Fruit fly (Drosophila melanogaster): ENCODE data around the gene CG3061.

CG3061 gene

DNA sequence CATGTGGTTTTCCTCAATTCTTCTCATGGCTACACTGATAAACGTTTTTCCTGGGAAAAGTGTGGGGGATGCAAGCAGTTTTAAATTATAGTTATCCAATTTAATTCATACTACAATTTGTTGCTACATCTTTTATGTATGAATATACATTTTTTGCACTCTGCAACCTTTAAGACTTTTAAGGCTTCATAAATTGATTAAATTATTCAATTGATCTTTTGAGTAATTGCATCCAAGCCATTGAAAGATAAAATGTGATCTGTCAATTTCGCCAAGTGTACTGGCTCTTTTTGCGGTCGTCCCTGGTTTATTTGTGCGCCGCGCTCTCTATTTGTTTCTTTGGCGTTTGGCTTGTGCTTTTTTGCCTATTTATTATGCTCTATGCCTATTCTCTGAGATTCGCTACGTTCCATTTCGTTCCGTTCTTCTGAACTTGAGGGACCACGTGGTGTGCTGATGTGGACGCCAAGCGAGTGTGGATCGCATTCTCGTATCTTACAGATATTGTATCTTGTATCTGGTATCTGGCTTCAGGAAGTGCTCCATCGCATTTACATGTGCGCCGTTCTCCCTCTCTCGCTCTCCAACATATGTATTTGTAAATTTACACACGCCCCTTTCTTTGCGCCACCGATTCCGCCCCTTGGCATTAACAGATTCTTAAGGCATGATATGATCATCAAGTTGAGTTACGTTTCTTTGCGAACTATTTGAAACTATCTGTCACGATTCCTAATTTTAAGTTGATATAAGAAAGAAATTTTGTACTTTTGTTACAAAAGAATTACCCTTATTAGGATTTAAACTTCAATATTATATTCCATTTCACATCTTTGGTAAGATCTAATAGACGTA, 20.2 kb downstream of the CG3061 start (continued):
- TF ChIP-seq CG8632 (GFP tag; optimal IDR thresholded peaks at IDR 0.05) (no peak), Gug (GFP tag; IDR thresholded peaks at IDR 0.05) (peak; percentile 93), Hr39 (GFP tag; optimal IDR thresholded peaks at IDR 0.05) (no peak)

dm6 chr3R:14053037-14053808, 21.1 kb downstream of the CG3061 start:
- peak; percentile 74 for TF ChIP-seq Hr39 (GFP tag; optimal IDR thresholded peaks at IDR 0.05)
- peak; percentile 90 for TF ChIP-seq net (GFP tag; optimal IDR thresholded peaks at IDR 0.05)
- TF ChIP-seq dsx (GFP tag; optimal IDR thresholded peaks at IDR 0.05; ENCODE audit: poor library complexity, severe bottlenecking) = peak; percentile 93
- peak; percentile 94 for TF ChIP-seq CG3919 (GFP tag; optimal IDR thresholded peaks at IDR 0.05)
- peak; percentile 80 for TF ChIP-seq CG31627 (GFP tag; optimal IDR thresholded peaks at IDR 0.05)
- TF ChIP-seq fd59A (GFP tag; optimal IDR thresholded peaks at IDR 0.05) = peak; percentile 91
- TF ChIP-seq Sox15 (GFP tag; optimal IDR thresholded peaks at IDR 0.05) = peak; percentile 85
- TF ChIP-seq CG15336 (GFP tag; IDR thresholded peaks at IDR 0.05) = peak; percentile 96
- peak; percentile 93 for TF ChIP-seq CG34406 (GFP tag; optimal IDR thresholded peaks at IDR 0.05)
- TF ChIP-seq pdm3 (GFP tag; optimal IDR thresholded peaks at IDR 0.05) = peak; percentile 86
- peak; percentile 94 for TF ChIP-seq CG3032 (tag; optimal IDR thresholded peaks at IDR 0.05)
- peak; percentile 87 for TF ChIP-seq CG11762 (GFP tag; optimal IDR thresholded peaks at IDR 0.05; ENCODE audit: insufficient read depth)
- peak; percentile 95 for TF ChIP-seq CG4318 (GFP tag; optimal IDR thresholded peaks at IDR 0.05)
- TF ChIP-seq OdsH (GFP tag; optimal IDR thresholded peaks at IDR 0.05) = peak; percentile 95
- peak; percentile 95 for TF ChIP-seq Ets96B (tag; optimal IDR thresholded peaks at IDR 0.05)
- peak; percentile 89 for TF ChIP-seq esn (GFP tag; optimal IDR thresholded peaks at IDR 0.05)
- TF ChIP-seq Lpt (GFP tag; optimal IDR thresholded peaks at IDR 0.05) = peak; percentile 91
- peak; percentile 90 for TF ChIP-seq CG8319 (GFP tag; optimal IDR thresholded peaks at IDR 0.05)
- TF ChIP-seq cyc (GFP tag; optimal IDR thresholded peaks at IDR 0.05) = peak; percentile 81
- peak; percentile 85 for TF ChIP-seq Met (GFP tag; optimal IDR thresholded peaks at IDR 0.05)
- TF ChIP-seq achi (GFP tag; optimal IDR thresholded peaks at IDR 0.05) = peak; percentile 94
- TF ChIP-seq lz (GFP tag; optimal IDR thresholded peaks at IDR 0.05) = peak; percentile 82
- peak; percentile 92 for TF ChIP-seq CG6792 (GFP tag; optimal IDR thresholded peaks at IDR 0.05)
- peak; percentile 95 for TF ChIP-seq acj6 (GFP tag; optimal IDR thresholded peaks at IDR 0.05)
- TF ChIP-seq Sox14 (GFP tag; optimal IDR thresholded peaks at IDR 0.05) = peak; percentile 80
- peak; percentile 92 for TF ChIP-seq CG11294 (GFP tag; IDR thresholded peaks at IDR 0.05)
- TF ChIP-seq CG16779 (tag; optimal IDR thresholded peaks at IDR 0.05) = peak; percentile 89
- peak; percentile 70 for TF ChIP-seq Ets21C (GFP tag; optimal IDR thresholded peaks at IDR 0.05)
- peak; percentile 92 for TF ChIP-seq svp (GFP tag)
- peak; percentile 92 for TF ChIP-seq CG10669 (GFP tag; optimal IDR thresholded peaks at IDR 0.05)
- peak; percentile 86 for TF ChIP-seq CG7368 (GFP tag; optimal IDR thresholded peaks at IDR 0.05)
- peak; percentile 82 to 87 for TF ChIP-seq salr (GFP tag; optimal IDR thresholded peaks at IDR 0.05)
- no peak for TF ChIP-seq Hr38 (GFP tag; optimal IDR thresholded peaks at IDR 0.05)
- TF ChIP-seq CG6808 (GFP tag; optimal IDR thresholded peaks at IDR 0.05) = peak; percentile 91
- peak; percentile 86 for TF ChIP-seq CG6854 (GFP tag; optimal IDR thresholded peaks at IDR 0.05)
- peak; percentile 81 for TF ChIP-seq Smox (GFP tag; optimal IDR thresholded peaks at IDR 0.05)
- TF ChIP-seq CG8632 (GFP tag; optimal IDR thresholded peaks at IDR 0.05) = peak; percentile 94
- TF ChIP-seq fd85E (GFP tag; optimal IDR thresholded peaks at IDR 0.05) = peak; percentile 72
- TF ChIP-seq CG10631 (GFP tag; optimal IDR thresholded peaks at IDR 0.05) = peak; percentile 94
- peak; percentile 78 for TF ChIP-seq Eip75B (GFP tag; optimal IDR thresholded peaks at IDR 0.05)
- TF ChIP-seq Eip78C (GFP tag) = peak; percentile 95
- TF ChIP-seq ss (GFP tag; optimal IDR thresholded peaks at IDR 0.05) = peak; percentile 88 to 90
- TF ChIP-seq CG1621 (tag; optimal IDR thresholded peaks at IDR 0.05) = peak; percentile 90
- TF ChIP-seq Blimp-1 (GFP tag; optimal IDR thresholded peaks at IDR 0.05) = peak; percentile 78
- peak; percentile 90 for TF ChIP-seq dac (GFP tag; optimal IDR thresholded peaks at IDR 0.05)
- peak; percentile 95 for TF ChIP-seq Gug (GFP tag; IDR thresholded peaks at IDR 0.05)
